Worm (Caenorhabditis elegans) whole organism, L1 larva: ENCODE results near the gene ckb-2.

Experiments
- C04F5.9 ChIP-seq: sonication (generic microtip); optimal IDR thresholded peaks from 2 replicates; lab custom pipeline; 2016; ENCODE audit warnings: missing genetic modification characterization, missing compliant biosample characterization
- aha-1 ChIP-seq: fragments of 150-350 bp; optimal IDR thresholded peaks from 2 replicates; lab custom pipeline; 2014; ENCODE audit warnings: missing biosample characterization, missing genetic modification characterization
- elt-3 ChIP-seq, 6 experiments: fragments of 150-350 bp in 1 of 6; sonication (generic microtip); optimal IDR thresholded peaks; 2 replicates each; lab custom pipeline; 2017 to 2018; ENCODE audit warnings: missing biosample characterization in 6 of 6, missing genetic modification characterization in 6 of 6, inconsistent platforms in 1 of 6
- hlh-17 ChIP-seq: fragments of 200-800 bp; sonication (Bioruptor generic); optimal IDR thresholded peaks from 2 replicates; lab custom pipeline; 2018; ENCODE audit warnings: missing genetic modification characterization, mild to moderate bottlenecking, missing compliant biosample characterization, moderate library complexity, borderline replicate concordance
- lin-13 ChIP-seq: fragments of 150-350 bp; optimal IDR thresholded peaks from 2 replicates; lab custom pipeline; 2014; ENCODE audit warnings: missing biosample characterization, missing genetic modification reagents, missing genetic modification characterization
- lin-35 ChIP-seq, 2 experiments: fragments of 150-350 bp; optimal IDR thresholded peaks; 2 replicates each; lab custom pipeline; 2014; ENCODE audit warnings: missing biosample characterization in 2 of 2, missing genetic modification characterization in 2 of 2, missing genetic modification reagents in 2 of 2
- nhr-76 ChIP-seq: sonication (generic microtip); optimal IDR thresholded peaks from 2 replicates; lab custom pipeline; 2017; ENCODE audit warnings: missing biosample characterization, missing genetic modification characterization
- tbx-2 ChIP-seq: sonication (generic microtip); optimal IDR thresholded peaks from 2 replicates; lab custom pipeline; 2016; ENCODE audit warnings: missing genetic modification characterization, missing compliant biosample characterization
- unc-130 ChIP-seq: fragments of 150-350 bp; optimal IDR thresholded peaks from 2 replicates; lab custom pipeline; 2017; ENCODE audit warnings: missing biosample characterization, missing genetic modification characterization, inconsistent platforms
- ztf-4 ChIP-seq: fragments of 150-350 bp; optimal IDR thresholded peaks from 2 replicates; lab custom pipeline; 2014; ENCODE audit warnings: missing biosample characterization, missing genetic modification characterization

DNA sequence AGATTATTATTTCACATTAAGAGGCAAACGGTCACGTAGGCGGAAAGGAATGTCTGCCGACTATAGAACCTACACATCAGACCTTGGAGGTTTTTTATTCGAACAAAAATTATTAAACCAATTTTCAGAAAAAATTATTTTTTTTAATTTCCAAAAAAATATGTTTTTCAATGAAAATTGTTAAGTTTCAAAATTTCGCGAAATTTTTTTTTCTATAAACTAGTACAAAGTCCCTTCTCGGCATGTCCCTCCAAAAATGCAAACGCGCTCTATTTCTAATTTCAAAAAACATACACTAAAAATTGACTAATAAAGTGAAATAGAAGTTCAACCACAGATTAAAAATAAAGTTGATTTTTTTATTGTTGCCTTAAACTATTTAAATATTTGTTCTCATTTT lies 2.8 kb upstream of the ckb-2 start, which contains the start of gene ckb-1:
- TF ChIP-seq ztf-4 (tag; lab: Kevin White, UChicago), result no peak
- no peak for TF ChIP-seq hlh-17 (GFP tag; lab: Kevin White, UChicago)
- TF ChIP-seq elt-3 (tag; optimal IDR thresholded peaks at IDR 0.05; lab: Kevin White, UChicago), result no peak
- TF ChIP-seq aha-1 (tag; lab: Kevin White, UChicago), result no peak
- TF ChIP-seq C04F5.9, result no peak
- TF ChIP-seq lin-35 (GFP tag; optimal IDR thresholded peaks at IDR 0.05; lab: Kevin White, UChicago), result peak in 1 of 2 experiments; percentile 18
- no peak for TF ChIP-seq unc-130
- TF ChIP-seq lin-13 (GFP tag; lab: Kevin White, UChicago), result no peak
- TF ChIP-seq nhr-76, result no peak
- TF ChIP-seq tbx-2 (tag; lab: Kevin White, UChicago), result no peak
